Fruit fly (Drosophila melanogaster) whole organism, embryonic: ENCODE data around the gene Rab26.

Experiments
- Dip3 ChIP-seq: fragments of 200-800 bp; sonication (Bioruptor generic); optimal IDR thresholded peaks from 3 replicates; lab custom pipeline; 2016; ENCODE audit warnings: missing biosample characterization, missing genetic modification characterization
- HLH3B ChIP-seq: fragments of 200-800 bp; sonication (Bioruptor generic); IDR thresholded peaks from 2 replicates; pipeline ENCODE4 v1.3.6; 2022; ENCODE audit warnings: missing biosample characterization, missing genetic modification characterization
- Hr78 ChIP-seq, 2 experiments: fragments of 200-800 bp in 1 of 2; fragments of >200 bp in 1 of 2; sonication (Bioruptor generic) in 1 of 2; optimal IDR thresholded peaks; 2 replicates each; lab custom pipeline; 2017 to 2019; ENCODE audit warnings: missing biosample characterization in 2 of 2, missing genetic modification characterization in 2 of 2, mild to moderate bottlenecking in 1 of 2, moderate library complexity in 1 of 2

- TF ChIP-seq Hr78 (GFP tag; optimal IDR thresholded peaks at IDR 0.05; lab: Kevin White, UChicago) (no peak), Dip3 (GFP tag; lab: Kevin White, UChicago) (no peak), HLH3B (no peak)
Observed at dm6 chr3L:21359879-21360278, 41.3 kb downstream of the Rab26 start, which contains the start of gene CG32440.
